Fruit fly (Drosophila melanogaster): ENCODE results near the gene CG14419.

The CG14419 gene

DNA sequence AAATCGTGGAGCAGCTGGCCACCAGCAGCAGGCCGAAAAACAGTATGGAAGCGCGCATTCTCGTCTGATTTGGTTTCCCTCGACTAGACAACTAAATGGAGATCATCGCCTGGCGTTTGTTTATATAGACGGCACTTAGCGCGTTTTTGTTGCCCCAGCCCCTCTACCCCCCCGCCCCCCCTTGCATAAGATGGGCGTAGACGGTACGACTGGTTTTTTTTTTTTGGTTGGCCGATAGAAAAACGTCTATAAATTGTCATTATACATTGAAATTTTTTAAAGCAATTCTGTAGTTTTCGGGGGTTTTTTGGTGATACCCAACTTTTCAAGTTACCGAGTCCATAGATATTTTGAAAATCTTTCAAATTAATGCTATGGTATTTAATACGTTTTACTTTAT lies at the start of gene CG14419:
Gene CG14419, minus strand, starts transcription at position 101 of the 400 bp plus-strand sequence.
- TF ChIP-seq CG17801 (GFP tag; optimal IDR thresholded peaks at IDR 0.05; ENCODE audit: partially characterized antibody), result no peak

DNA sequence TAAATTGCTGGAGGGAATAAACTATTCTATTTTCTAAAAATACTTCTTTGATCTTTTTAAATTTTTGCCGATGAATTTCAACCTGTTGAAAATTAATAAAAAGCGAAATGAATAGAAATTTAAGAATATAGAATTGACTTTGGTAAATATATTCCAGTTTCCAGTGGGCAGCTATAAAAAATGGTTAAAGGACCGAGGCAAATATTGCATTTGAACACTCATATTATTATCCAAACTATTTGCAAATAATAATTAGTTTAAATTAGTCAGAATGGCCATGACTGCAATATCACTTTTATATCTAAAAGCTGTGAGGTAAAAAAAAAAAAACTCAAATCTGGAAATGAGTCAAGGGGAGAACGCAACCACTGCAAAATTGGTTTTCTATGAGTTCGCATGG lies 49.1 kb upstream of the CG14419 start, which contains the start of gene CG3592:
Gene CG3592, plus strand, starts transcription at position 301 of the 400 bp plus-strand sequence.
- TF ChIP-seq CG17801 (GFP tag; optimal IDR thresholded peaks at IDR 0.05; ENCODE audit: partially characterized antibody), result no peak

DNA sequence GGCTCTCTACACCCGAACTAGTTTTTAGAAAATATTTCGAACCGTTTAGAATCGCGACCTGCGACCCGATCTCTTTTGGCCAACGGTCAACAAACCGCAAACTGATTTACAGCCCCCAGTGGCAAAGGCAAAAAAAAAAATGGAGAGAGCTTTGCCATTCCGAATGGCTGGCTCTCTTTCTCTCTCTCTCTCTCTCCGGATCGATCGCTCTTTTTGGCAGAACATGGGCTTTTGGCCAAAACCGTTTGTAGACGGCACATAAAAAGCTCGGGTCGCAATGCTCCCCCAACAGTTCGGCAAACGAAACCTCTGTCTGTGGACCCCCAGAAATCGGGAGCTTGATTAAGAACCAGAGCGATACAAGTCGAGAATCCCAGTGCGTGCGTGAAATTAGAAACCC lies 43.8 kb upstream of the CG14419 start, which contains the start of gene CG32793:
Gene CG32793, plus strand, starts transcription at position 301 of the 400 bp plus-strand sequence.
- no peak for TF ChIP-seq CG17801 (GFP tag; optimal IDR thresholded peaks at IDR 0.05; ENCODE audit: partially characterized antibody)

DNA sequence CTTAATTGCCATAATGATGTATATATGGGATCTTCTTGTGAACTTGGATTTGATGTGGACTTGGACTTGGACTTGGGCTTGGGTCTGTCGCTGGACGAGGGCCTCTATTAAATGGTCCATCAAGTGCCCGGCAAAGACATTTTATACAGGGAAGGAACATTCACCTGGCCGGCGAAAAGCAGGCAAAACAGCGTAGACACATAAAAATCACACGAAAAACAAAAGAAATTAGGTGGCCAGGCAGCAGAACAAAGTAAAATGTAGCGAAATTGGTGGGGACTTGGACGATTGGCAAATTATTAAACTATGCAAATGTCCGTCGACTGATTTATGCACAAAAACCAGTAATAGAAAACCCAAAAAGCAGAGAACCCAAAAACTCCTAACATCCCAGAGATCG lies 41.4 kb upstream of the CG14419 start, which contains the start of gene CG14424:
Gene CG14424, minus strand, starts transcription at position 101 of the 400 bp plus-strand sequence.
- no peak for TF ChIP-seq CG17801 (GFP tag; optimal IDR thresholded peaks at IDR 0.05; ENCODE audit: partially characterized antibody)

DNA sequence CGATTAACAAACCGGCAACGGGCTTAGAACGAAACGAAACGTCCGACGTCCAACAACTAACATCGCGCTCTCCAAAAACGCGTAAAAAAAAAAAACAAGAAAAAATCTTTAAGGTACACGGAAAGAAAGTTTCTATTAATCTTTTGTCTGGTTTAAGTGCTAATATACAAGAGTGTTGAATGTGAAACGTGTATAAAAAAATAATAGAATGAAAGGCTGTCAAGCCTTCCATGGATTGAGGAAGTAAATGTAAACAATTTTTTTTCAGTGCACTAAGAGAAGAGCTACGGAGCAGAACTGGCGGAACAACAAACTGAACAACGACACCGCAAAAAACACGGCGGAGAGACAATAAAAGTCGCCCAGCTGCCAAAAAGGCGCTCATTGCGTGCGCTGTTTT lies 34.0 kb upstream of the CG14419 start, which contains the start of gene CG3588:
Gene CG3588, plus strand, starts transcription at position 29 of the 400 bp plus-strand sequence.
- TF ChIP-seq CG17801 (GFP tag; optimal IDR thresholded peaks at IDR 0.05; ENCODE audit: partially characterized antibody), result no peak

DNA sequence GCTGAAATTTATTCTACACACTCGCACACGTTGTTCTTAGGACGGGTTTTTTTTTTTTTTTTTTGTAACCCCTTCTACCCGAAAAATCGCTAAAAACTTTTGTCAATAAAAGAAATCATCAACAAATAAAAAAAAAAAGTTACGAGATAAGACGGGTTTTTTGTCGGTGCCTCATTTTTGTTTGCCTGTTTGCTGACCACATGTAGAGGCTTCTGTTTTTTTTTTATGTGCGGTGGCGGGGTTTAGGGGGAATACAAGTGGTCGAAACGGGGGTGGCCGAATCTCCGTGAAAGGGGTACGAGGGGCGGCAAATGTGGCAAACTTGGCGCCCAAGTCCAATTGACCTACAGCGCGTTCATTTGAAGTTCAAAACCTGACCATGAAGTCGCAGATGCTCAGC lies 32.8 kb upstream of the CG14419 start:
- no peak for TF ChIP-seq CG17801 (GFP tag; optimal IDR thresholded peaks at IDR 0.05; ENCODE audit: partially characterized antibody)

DNA sequence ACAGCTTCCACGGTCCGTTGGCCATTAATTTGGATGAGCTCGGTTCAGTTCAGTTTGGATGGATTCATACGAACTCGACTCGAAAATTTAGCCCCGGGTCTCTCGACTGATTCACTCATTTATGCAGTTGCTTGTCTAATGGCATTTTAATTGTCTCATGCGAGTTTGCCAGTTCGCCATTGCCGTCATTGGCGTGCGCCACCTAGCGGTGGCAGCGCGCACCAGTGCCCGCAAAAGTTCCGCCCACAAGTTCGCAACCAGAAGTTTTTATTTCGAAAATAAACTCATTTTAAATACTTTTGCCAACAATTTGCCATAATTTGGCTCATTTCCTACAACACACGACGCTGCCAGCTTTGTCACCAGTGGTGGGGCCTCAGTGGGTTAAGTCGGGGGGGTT lies 29.4 kb upstream of the CG14419 start:
- no peak for TF ChIP-seq CG17801 (GFP tag; optimal IDR thresholded peaks at IDR 0.05; ENCODE audit: partially characterized antibody)

DNA sequence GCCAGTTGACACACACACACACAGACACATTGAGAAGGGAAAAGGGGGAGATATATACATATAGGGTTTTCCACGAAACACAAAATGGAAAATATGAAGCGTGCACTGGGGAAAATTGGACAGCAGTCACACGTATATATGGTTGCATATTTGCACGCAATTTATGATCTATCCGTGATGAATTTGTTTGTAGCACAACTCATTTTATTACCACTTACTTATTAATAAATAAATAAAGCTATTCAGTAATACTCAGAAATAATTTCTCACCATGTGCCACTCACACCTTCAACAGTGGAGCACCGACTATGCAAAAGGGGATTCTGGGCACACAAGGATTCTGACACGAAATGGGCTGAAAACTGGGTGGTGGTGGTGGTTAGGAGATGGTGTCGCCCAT lies 28.4 kb upstream of the CG14419 start:
- no peak for TF ChIP-seq CG17801 (GFP tag; optimal IDR thresholded peaks at IDR 0.05; ENCODE audit: partially characterized antibody)

DNA sequence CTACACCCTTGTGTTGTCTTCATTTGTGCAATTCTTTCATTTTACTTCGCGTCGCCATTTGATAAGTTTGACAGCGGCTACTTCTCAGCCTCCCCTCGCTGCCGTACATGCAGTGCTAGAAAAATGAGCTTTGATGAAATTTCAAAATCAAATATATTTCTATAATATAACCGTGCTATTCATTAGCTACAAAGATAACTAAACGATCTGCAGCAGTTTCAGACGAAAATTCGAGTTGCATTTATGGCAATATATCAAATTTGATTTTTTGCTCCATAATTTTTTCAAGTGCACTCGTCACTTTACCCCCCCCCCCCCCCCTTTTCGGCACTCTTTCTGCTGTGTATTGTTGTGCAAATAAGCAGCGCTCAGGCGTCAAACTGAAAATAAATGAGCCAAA lies 26.9 kb upstream of the CG14419 start:
- TF ChIP-seq CG17801 (GFP tag; optimal IDR thresholded peaks at IDR 0.05; ENCODE audit: partially characterized antibody), result no peak

DNA sequence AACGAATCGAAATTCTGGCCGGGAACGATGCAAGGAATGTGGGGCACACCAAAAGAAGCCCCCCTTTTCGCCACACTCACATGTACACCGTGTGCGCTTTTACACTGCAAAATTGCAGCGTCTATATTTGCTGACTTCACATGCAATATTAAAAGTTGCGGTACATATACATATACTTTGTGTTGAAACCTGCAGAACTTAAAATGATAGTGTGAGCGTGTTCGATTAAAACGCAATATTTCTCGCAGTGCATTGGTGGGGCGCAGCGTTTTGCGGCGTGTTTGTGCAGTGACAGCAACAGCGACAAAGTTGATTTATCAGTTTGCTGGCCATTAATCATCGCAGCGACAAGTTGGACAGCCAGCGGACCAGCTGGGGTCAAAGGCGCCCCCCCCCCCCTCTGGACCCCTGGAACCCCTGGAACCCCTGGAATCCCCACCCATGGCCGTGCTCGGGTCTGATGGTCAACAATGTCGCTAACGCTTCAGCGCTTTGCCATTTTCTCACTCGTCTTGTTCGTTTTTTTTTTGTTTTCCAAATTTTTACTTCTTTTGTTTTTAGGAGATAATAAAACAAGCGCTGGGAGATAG lies 21.5 kb upstream of the CG14419 start:
- TF ChIP-seq CG17801 (GFP tag; optimal IDR thresholded peaks at IDR 0.05; ENCODE audit: partially characterized antibody), result no peak

DNA sequence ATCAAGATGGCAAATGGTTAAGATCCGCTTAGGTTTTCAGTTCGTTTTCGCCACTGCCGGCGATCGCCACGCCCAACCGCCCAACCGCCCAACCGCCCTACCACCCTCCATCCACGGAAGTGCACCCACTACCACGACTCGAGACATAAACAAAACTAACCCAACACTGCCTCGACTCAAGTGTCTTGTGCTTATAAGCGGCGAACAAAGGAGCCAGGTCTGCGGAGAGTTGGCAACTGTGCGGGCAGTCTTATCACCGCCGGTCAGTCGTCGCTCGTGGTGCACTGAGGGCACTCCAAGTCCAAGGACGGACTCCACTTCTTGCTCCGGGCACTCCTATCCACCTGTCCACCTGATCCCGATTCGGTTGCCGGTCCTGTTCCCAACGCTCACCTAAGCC lies 4.8 kb upstream of the CG14419 start, which contains the start of gene CG3526:
Gene CG3526, plus strand, starts transcription at position 301 of the 400 bp plus-strand sequence.
- no peak for TF ChIP-seq CG17801 (GFP tag; optimal IDR thresholded peaks at IDR 0.05; ENCODE audit: partially characterized antibody)

DNA sequence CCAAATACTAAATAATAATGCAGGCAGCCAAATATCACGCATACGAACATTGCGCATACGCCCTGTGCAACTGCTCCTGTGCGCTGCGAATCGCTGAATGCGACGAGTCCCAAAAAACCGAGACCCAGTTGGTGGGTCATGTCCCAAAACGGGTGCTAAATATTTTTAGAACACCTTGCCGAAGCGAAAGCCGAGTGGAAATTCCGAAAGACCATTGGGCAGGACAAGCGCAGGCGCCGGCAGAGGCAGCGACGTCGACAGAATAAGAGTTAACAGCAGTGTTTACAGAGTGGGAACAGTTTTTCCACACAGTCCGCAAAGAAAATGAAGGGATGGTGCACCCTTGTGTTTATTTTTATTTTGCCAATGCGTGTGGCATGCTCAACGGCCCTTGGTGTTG lies 2.5 kb upstream of the CG14419 start:
- TF ChIP-seq CG17801 (GFP tag; optimal IDR thresholded peaks at IDR 0.05; ENCODE audit: partially characterized antibody), result no peak

DNA sequence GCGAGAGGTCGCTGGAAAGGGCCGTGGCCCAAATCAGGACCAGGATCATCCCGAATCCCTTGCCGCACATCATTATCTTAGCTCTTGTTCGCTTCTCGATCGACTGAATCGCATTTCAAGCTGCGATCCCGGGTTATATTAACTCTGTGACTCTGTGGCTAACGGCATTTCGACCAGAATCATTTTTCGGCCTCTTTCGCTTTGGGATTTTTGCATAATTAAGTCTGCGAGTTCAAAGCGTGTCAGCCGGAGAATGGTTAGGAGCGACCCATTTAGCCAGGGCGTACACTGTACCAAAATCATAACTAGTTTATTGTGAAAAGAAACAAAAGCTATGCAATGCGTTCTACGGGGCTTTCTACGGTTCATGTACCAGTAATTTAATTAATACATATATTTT lies 2.2 kb downstream of the CG14419 start, which contains the start of gene CG14418:
Gene CG14418, minus strand, starts transcription at position 101 of the 400 bp plus-strand sequence.
- TF ChIP-seq CG17801 (GFP tag; optimal IDR thresholded peaks at IDR 0.05; ENCODE audit: partially characterized antibody), result no peak

DNA sequence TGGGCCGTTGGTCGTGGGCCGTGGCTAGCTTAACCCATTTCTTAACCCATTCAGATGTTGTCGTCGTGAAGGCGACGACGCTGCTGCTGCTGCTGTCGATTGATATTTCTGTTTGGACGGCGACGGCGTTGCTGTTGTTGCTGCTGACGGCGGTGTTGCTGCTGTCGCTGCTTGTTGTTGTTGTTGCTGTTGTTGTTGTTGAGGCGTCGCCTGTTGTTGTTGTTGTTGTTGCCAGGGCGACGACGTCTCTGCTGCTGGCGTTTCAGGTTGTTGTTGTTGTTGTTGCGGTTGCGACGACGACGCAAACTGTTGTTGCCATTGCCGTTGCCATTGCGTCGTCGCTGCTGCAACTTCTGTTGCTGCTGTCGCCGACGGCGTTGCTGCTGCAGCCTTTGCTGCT lies 3.2 kb downstream of the CG14419 start:
- no peak for TF ChIP-seq CG17801 (GFP tag; optimal IDR thresholded peaks at IDR 0.05; ENCODE audit: partially characterized antibody)

DNA sequence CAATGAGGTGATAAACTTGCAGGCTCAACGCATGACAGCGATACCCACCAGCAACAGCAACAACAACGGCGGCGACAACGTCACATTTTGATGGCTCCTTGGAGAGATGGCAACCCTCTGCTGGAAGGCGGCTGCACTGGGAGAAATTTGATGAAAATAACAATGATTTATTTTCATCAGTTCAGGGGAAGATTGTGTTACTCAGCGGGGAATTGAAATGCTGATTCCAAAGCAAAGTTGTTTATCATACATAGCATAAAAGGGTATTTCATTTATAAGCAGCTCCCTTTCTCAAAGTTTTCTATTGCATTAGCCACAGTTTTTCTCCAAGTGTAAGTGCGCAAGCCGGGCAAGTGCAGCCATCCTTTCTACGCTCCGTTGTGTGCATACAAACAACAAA lies 5.1 kb downstream of the CG14419 start:
- TF ChIP-seq CG17801 (GFP tag; optimal IDR thresholded peaks at IDR 0.05; ENCODE audit: partially characterized antibody), result no peak

DNA sequence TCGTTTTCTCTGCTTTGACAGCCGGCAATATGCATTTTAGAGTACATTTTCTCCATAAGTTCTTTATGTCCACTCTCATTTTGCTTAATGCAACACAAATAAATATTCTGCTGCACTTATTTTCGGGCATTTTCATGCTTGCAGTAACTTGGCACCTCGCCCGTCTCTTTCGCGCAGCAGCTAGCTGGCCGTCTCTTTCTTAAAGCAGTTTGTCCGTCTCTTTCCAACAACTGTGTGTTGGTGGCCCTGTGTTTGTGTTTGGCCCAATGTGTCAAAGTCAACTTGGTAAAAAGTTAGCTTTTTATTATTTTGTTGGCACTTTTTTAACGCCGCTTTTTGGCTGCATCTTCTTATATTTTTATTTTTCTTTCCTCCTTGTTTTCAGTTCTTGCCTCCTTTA lies 8.6 kb downstream of the CG14419 start:
- TF ChIP-seq CG17801 (GFP tag; optimal IDR thresholded peaks at IDR 0.05; ENCODE audit: partially characterized antibody), result no peak

DNA sequence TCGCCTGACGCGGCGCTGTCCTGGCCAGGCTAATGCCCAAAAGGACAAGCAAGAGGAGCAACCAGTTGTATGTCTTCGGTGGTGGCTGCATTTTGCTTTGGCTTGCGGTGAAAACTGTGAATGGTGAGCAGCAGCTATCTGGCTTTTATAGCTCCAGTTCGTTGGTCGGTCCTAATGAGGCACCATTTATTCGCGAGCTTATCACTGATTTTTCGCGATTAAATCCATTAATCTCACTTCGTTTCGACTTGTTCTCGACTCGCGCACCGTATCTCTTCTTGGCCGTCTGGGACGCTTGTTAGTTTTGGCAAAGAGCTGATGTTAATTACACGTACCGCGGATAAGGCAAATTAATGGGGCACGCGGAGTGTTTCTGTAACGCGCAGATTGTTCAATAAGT lies 9.3 kb downstream of the CG14419 start, which contains the start of gene CG14417:
Gene CG14417, minus strand, starts transcription at position 101 of the 400 bp plus-strand sequence.
- TF ChIP-seq CG17801 (GFP tag; optimal IDR thresholded peaks at IDR 0.05; ENCODE audit: partially characterized antibody), result no peak

Measured in ovary, adult (tissue).